Fruit fly (Drosophila melanogaster) whole organism, embryonic: ENCODE results near the gene CG32189.

Experiments used
- Myb ChIP-seq: fragments of 200-800 bp; sonication (Bioruptor generic); optimal IDR thresholded peaks from 2 replicates; lab custom pipeline; 2016; ENCODE audit warnings: missing biosample characterization, missing genetic modification characterization
- TFAM ChIP-seq: fragments of 200-800 bp; sonication (Bioruptor generic); optimal IDR thresholded peaks from 2 replicates; lab custom pipeline; 2017; ENCODE audit warnings: missing biosample characterization, missing genetic modification characterization, inconsistent platforms

DNA sequence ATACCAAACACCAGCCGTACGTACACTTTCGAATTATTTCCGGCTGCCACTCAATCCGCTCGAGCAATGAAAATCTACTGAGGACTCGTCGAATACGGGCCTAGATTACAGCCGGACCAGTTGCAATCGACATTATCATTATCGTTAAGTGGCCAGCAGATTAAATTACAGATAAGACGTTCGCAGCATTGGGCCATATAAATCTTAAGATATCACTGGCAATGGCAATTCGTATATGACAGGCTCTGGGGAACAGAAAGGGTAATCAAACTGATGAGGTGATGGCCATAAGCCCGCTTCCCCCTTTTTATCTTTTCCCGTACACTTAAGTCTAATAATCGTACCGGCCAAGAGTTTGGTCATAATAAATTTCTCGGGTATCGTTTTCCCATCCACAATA lies 20.9 kb downstream of the CG32189 start, which contains the start of gene Cln3:
- TF ChIP-seq Myb (GFP tag; lab: Kevin White, UChicago) (no peak), TFAM (GFP tag; lab: Kevin White, UChicago) (no peak)
